Worm (Caenorhabditis elegans) whole organism, L4/young adult: Measurements from ENCODE around the gene C18G1.9.

Experiments
- W03F9.2 ChIP-seq: fragments of 150-350 bp; optimal IDR thresholded peaks from 2 replicates; lab custom pipeline; 2014; ENCODE audit warnings: missing biosample characterization, missing genetic modification characterization
- dao-5 ChIP-seq: sonication (generic microtip); optimal IDR thresholded peaks from 2 replicates; lab custom pipeline; 2016; ENCODE audit warnings: missing genotype, missing genetic modification characterization, moderate library complexity, missing compliant biosample characterization
- him-1 ChIP-seq: sonication (generic microtip); optimal IDR thresholded peaks from 2 replicates; lab custom pipeline; 2016; ENCODE audit warnings: missing genotype, missing genetic modification reagents, missing genetic modification characterization, missing compliant biosample characterization

ce11 chrV:4754684-4755211 is 14.8 kb downstream of the C18G1.9 start:
- TF ChIP-seq him-1 (tag; lab: Kevin White, UChicago) = no peak
- TF ChIP-seq W03F9.2 (tag; lab: Kevin White, UChicago) = no peak
- TF ChIP-seq dao-5 = no peak
